Fruit fly (Drosophila melanogaster) whole organism, embryonic: ENCODE results near the gene CG17264.

Source experiments
- Abd-B ChIP-seq: fragments of 200-800 bp; sonication (Bioruptor generic); optimal IDR thresholded peaks from 2 replicates; lab custom pipeline; 2018; ENCODE audit warnings: missing biosample characterization, mild to moderate bottlenecking, missing genetic modification characterization, moderate library complexity
- Ada2b ChIP-seq: fragments of 200-800 bp; sonication (Bioruptor generic); IDR thresholded peaks from 2 replicates; pipeline ENCODE4 v1.3.6; 2022; ENCODE audit warnings: missing biosample characterization, missing genetic modification characterization
- Asciz ChIP-seq: fragments of 200-800 bp; sonication (Bioruptor generic); optimal IDR thresholded peaks from 2 replicates; lab custom pipeline; 2017; ENCODE audit warnings: missing biosample characterization, mild to moderate bottlenecking, missing genetic modification characterization, missing genetic modification reagents
- CG1024 ChIP-seq: fragments of 200-800 bp; sonication (Bioruptor generic); IDR thresholded peaks from 2 replicates; pipeline ENCODE4 v1.3.6; 2022; ENCODE audit warnings: missing biosample characterization, missing genetic modification characterization
- CG10543 ChIP-seq: fragments of 200-800 bp; sonication (Bioruptor generic); optimal IDR thresholded peaks from 3 replicates; lab custom pipeline; 2017; ENCODE audit warnings: missing biosample characterization, mild to moderate bottlenecking, missing genetic modification characterization, moderate library complexity
- CG11560 ChIP-seq: fragments of 200-800 bp; sonication (Bioruptor generic); IDR thresholded peaks from 3 replicates; pipeline ENCODE4 v1.3.6; 2022; ENCODE audit warnings: missing biosample characterization, missing genetic modification characterization
- CG12104 ChIP-seq: fragments of 200-800 bp; sonication (Bioruptor generic); optimal IDR thresholded peaks from 3 replicates; lab custom pipeline; 2016; ENCODE audit warnings: missing biosample characterization, missing genetic modification characterization
- CG13775 ChIP-seq: fragments of 200-800 bp; sonication (Bioruptor generic); optimal IDR thresholded peaks from 3 replicates; lab custom pipeline; 2017; ENCODE audit warnings: missing biosample characterization, mild to moderate bottlenecking, missing genetic modification characterization
- CG1602 ChIP-seq: fragments of 200-800 bp; sonication (Bioruptor generic); optimal IDR thresholded peaks from 3 replicates; lab custom pipeline; 2016; ENCODE audit warnings: missing biosample characterization, missing genetic modification characterization
- CG17912 ChIP-seq: fragments of 200-800 bp; sonication (Bioruptor generic); optimal IDR thresholded peaks from 2 replicates; lab custom pipeline; 2018; ENCODE audit warnings: missing biosample characterization, mild to moderate bottlenecking, missing genetic modification characterization
- CG18476 ChIP-seq: fragments of 200-800 bp; sonication (Bioruptor generic); optimal IDR thresholded peaks from 2 replicates; lab custom pipeline; 2016; ENCODE audit warnings: missing biosample characterization, mild to moderate bottlenecking, missing genetic modification characterization
- CG2120 ChIP-seq: fragments of 200-800 bp; sonication (Bioruptor generic); optimal IDR thresholded peaks from 3 replicates; lab custom pipeline; 2016; ENCODE audit warnings: missing biosample characterization, missing genetic modification characterization
- CG33557 ChIP-seq: fragments of 200-800 bp; sonication (Bioruptor generic); optimal IDR thresholded peaks from 2 replicates; lab custom pipeline; 2019; ENCODE audit warnings: missing biosample characterization, mild to moderate bottlenecking, missing genetic modification characterization, moderate library complexity
- CG34422 ChIP-seq: fragments of 200-800 bp; sonication (Bioruptor generic); IDR thresholded peaks from 3 replicates; pipeline ENCODE4 v1.3.6; 2022; ENCODE audit warnings: missing biosample characterization, missing genetic modification characterization
- CG4617 ChIP-seq: fragments of 200-800 bp; sonication (Bioruptor generic); optimal IDR thresholded peaks from 3 replicates; lab custom pipeline; 2016; ENCODE audit warnings: missing biosample characterization, missing genetic modification characterization, borderline replicate concordance
- CG6854 ChIP-seq: fragments of 200-800 bp; sonication (Bioruptor generic); optimal IDR thresholded peaks from 3 replicates; lab custom pipeline; 2017; ENCODE audit warnings: missing biosample characterization, mild to moderate bottlenecking, missing genetic modification characterization
- CG7745 ChIP-seq: fragments of 200-800 bp; sonication (Bioruptor generic); optimal IDR thresholded peaks from 2 replicates; lab custom pipeline; 2018; ENCODE audit warnings: missing biosample characterization, mild to moderate bottlenecking, missing genetic modification characterization, moderate library complexity
- CG8089 ChIP-seq: fragments of 200-800 bp; sonication (Bioruptor generic); optimal IDR thresholded peaks from 3 replicates; lab custom pipeline; 2016; ENCODE audit warnings: missing biosample characterization, missing genetic modification characterization
- CG8765 ChIP-seq: fragments of 200-800 bp; sonication (Bioruptor generic); IDR thresholded peaks from 2 replicates; pipeline ENCODE4 v1.3.6; 2022; ENCODE audit warnings: missing biosample characterization, missing genetic modification characterization
- Dip2 ChIP-seq: fragments of 200-800 bp; sonication (Bioruptor generic); IDR thresholded peaks from 2 replicates; pipeline ENCODE4 v1.3.6; 2022; ENCODE audit warnings: missing biosample characterization, missing genetic modification characterization
- Ets65A ChIP-seq: fragments of 200-800 bp; sonication (Bioruptor generic); peaks from one replicate; lab custom pipeline; 2016; ENCODE audit warnings: missing biosample characterization, missing genetic modification characterization
- Ets97D ChIP-seq: fragments of 200-800 bp; sonication (Bioruptor generic); optimal IDR thresholded peaks from 3 replicates; lab custom pipeline; 2016; ENCODE audit warnings: missing biosample characterization, missing genetic modification characterization
- Gsc ChIP-seq: fragments of 200-800 bp; sonication (Bioruptor generic); IDR thresholded peaks from 2 replicates; pipeline ENCODE4 v1.3.6; 2022; ENCODE audit warnings: missing biosample characterization, missing genetic modification characterization
- HLHmδ ChIP-seq: fragments of 200-800 bp; sonication (Bioruptor generic); optimal IDR thresholded peaks from 2 replicates; lab custom pipeline; 2018; ENCODE audit warnings: missing biosample characterization, mild to moderate bottlenecking, missing genetic modification characterization, moderate library complexity
- Hand ChIP-seq: fragments of 200-800 bp; sonication (Bioruptor generic); optimal IDR thresholded peaks from 2 replicates; lab custom pipeline; 2017; ENCODE audit warnings: mild to moderate bottlenecking, missing biosample characterization, missing genetic modification reagents, missing genetic modification characterization
- Hmx ChIP-seq: fragments of 200-800 bp; sonication (Bioruptor generic); optimal IDR thresholded peaks from 2 replicates; lab custom pipeline; 2016; ENCODE audit warnings: missing biosample characterization, missing genetic modification characterization
- Hr51 ChIP-seq, 2 experiments: fragments of 200-800 bp; sonication (Bioruptor generic); optimal IDR thresholded peaks; 2 replicates in 1 of 2; 3 replicates in 1 of 2; lab custom pipeline; 2016 to 2018; ENCODE audit warnings: missing biosample characterization in 2 of 2, missing genetic modification characterization in 2 of 2, mild to moderate bottlenecking in 1 of 2, moderate library complexity in 1 of 2
- MBD-R2 ChIP-seq: fragments of 200-800 bp; sonication (Bioruptor generic); IDR thresholded peaks from 2 replicates; pipeline ENCODE4 v1.3.6; 2022; ENCODE audit warnings: missing biosample characterization, missing genetic modification characterization
- NC2α ChIP-seq: fragments of 200-800 bp; sonication (Bioruptor generic); optimal IDR thresholded peaks from 2 replicates; lab custom pipeline; 2016; ENCODE audit warnings: missing biosample characterization, missing genetic modification characterization
- NFAT ChIP-seq: fragments of 200-800 bp; sonication (Bioruptor generic); IDR thresholded peaks from 2 replicates; pipeline ENCODE4 v1.3.6; 2022; ENCODE audit warnings: missing biosample characterization, missing genetic modification characterization
- Opbp ChIP-seq: fragments of 200-800 bp; sonication (Bioruptor generic); IDR thresholded peaks from 3 replicates; pipeline ENCODE4 v1.3.6; 2022; ENCODE audit warnings: missing biosample characterization, missing genetic modification characterization; ENCODE audit not compliant: partially characterized antibody
- Pdp1 ChIP-seq, 2 experiments: fragments of 200-800 bp; sonication (Bioruptor generic); optimal IDR thresholded peaks; 3 replicates each; lab custom pipeline; 2016; ENCODE audit warnings: missing biosample characterization in 2 of 2, missing genetic modification characterization in 2 of 2, mild to moderate bottlenecking in 1 of 2, moderate library complexity in 1 of 2
- Rfx ChIP-seq: fragments of 200-800 bp; sonication (Bioruptor generic); IDR thresholded peaks from 2 replicates; pipeline ENCODE4 v1.3.6; 2022; ENCODE audit warnings: missing biosample characterization, missing genetic modification characterization
- br ChIP-seq: fragments of >200 bp; optimal IDR thresholded peaks from 2 replicates; lab custom pipeline; 2017
- cas ChIP-seq: fragments of 200-800 bp; sonication (Bioruptor generic); IDR thresholded peaks from 2 replicates; pipeline ENCODE4 v1.3.6; 2022; ENCODE audit warnings: missing biosample characterization, missing genetic modification characterization
- corto ChIP-seq: fragments of 200-800 bp; sonication (Bioruptor generic); optimal IDR thresholded peaks from 2 replicates; lab custom pipeline; 2016; ENCODE audit warnings: missing biosample characterization, mild to moderate bottlenecking, missing genetic modification characterization, moderate library complexity
- fd3F ChIP-seq: fragments of 200-800 bp; sonication (Bioruptor generic); optimal IDR thresholded peaks from 2 replicates; lab custom pipeline; 2018; ENCODE audit warnings: missing biosample characterization, mild to moderate bottlenecking, missing genetic modification characterization, moderate library complexity
- fd64A ChIP-seq: fragments of 200-800 bp; sonication (Bioruptor generic); optimal IDR thresholded peaks from 3 replicates; lab custom pipeline; 2018; ENCODE audit warnings: missing biosample characterization, mild to moderate bottlenecking, missing genetic modification characterization
- gem ChIP-seq: fragments of 200-800 bp; sonication (Bioruptor generic); optimal IDR thresholded peaks from 2 replicates; lab custom pipeline; 2019; ENCODE audit warnings: missing biosample characterization, mild to moderate bottlenecking, missing genetic modification characterization, moderate library complexity
- hb ChIP-seq: fragments of 200-800 bp; sonication (Bioruptor generic); IDR thresholded peaks from 3 replicates; pipeline ENCODE4 v1.3.6; 2022; ENCODE audit warnings: missing biosample characterization, missing genetic modification characterization; ENCODE audit not compliant: partially characterized antibody
- hbn ChIP-seq: fragments of 200-800 bp; sonication (Bioruptor generic); IDR thresholded peaks from 2 replicates; pipeline ENCODE4 v1.3.6; 2022; ENCODE audit warnings: missing biosample characterization, missing genetic modification characterization; ENCODE audit not compliant: partially characterized antibody
- ind ChIP-seq: fragments of 200-800 bp; sonication (Bioruptor generic); optimal IDR thresholded peaks from 3 replicates; lab custom pipeline; 2016; ENCODE audit warnings: missing biosample characterization, missing genetic modification characterization
- mam ChIP-seq: fragments of 200-800 bp; sonication (Bioruptor generic); optimal IDR thresholded peaks from 3 replicates; lab custom pipeline; 2016; ENCODE audit warnings: missing biosample characterization, missing genetic modification characterization
- otp ChIP-seq: fragments of 200-800 bp; sonication (Bioruptor generic); IDR thresholded peaks from 3 replicates; pipeline ENCODE4, ENCODE4 v1.3.6; 2022; ENCODE audit warnings: missing biosample characterization, missing genetic modification characterization
- slbo ChIP-seq: fragments of 200-800 bp; sonication (Bioruptor generic); IDR thresholded peaks from 2 replicates; pipeline ENCODE4 v1.3.6; 2022; ENCODE audit warnings: missing biosample characterization, missing genetic modification characterization
- trh ChIP-seq: fragments of 200-800 bp; sonication (Bioruptor generic); optimal IDR thresholded peaks from 2 replicates; lab custom pipeline; 2016; ENCODE audit warnings: missing biosample characterization, missing genetic modification characterization
- unc-4 ChIP-seq: fragments of 200-800 bp; sonication (Bioruptor generic); IDR thresholded peaks from 2 replicates; pipeline ENCODE4 v1.3.6; 2022; ENCODE audit warnings: missing biosample characterization, missing genetic modification characterization; ENCODE audit not compliant: partially characterized antibody
- wdn ChIP-seq: fragments of 200-800 bp; sonication (Bioruptor generic); IDR thresholded peaks from 2 replicates; pipeline ENCODE4 v1.3.6; 2022; ENCODE audit warnings: missing biosample characterization, missing genetic modification characterization
- yki ChIP-seq: fragments of >200 bp; optimal IDR thresholded peaks from 3 replicates; lab custom pipeline; 2018
- zen2 ChIP-seq: fragments of 200-800 bp; sonication (Bioruptor generic); IDR thresholded peaks from 3 replicates; pipeline ENCODE4 v1.3.6; 2022; ENCODE audit warnings: missing biosample characterization, missing genetic modification characterization; ENCODE audit not compliant: partially characterized antibody

Gene CG17264

dm6 chr2L:3037153-3037579 lies 18.9 kb downstream of the CG17264 start, which contains the start of the genes CG17260 and SerRS (continued):
- TF ChIP-seq slbo (peak; percentile 97), hb (no peak), trh (GFP tag; lab: Kevin White, UChicago) (peak; percentile 67)

DNA sequence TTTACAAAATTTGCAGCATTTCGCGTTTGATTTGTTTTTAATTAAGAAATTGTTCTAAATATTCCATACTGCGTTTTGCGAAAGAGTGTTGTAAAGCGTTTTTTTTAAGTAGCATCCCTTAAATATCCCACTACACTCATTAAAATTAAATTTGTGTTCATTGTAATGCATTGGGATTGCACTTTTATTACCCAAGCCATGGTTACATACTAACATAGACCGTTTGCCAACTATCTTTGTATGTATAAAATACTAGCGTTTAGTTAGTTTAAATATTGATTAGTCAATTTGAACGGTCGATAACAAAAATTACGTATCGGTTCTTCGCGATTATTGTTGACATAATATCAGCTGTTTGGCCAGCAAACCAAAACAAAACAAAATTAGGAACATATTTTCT lies 21.5 kb downstream of the CG17264 start, which contains the start of the genes cnir and CG17221:
Gene cnir (minus strand): TSS at position 39 of the 400 bp plus-strand sequence.
Gene CG17221 (plus strand): TSS at position 203 of the 400 bp plus-strand sequence.
- peak; percentile 68 for TF ChIP-seq Rfx (GFP tag; lab: Robert Waterston, UW)
- TF ChIP-seq CG4617 (GFP tag; lab: Kevin White, UChicago): peak; percentile 88
- TF ChIP-seq CG2120 (GFP tag; lab: Kevin White, UChicago): peak; percentile 87
- TF ChIP-seq Ets65A (GFP tag; lab: Kevin White, UChicago): peak; percentile 88
- no peak for TF ChIP-seq cas
- no peak for TF ChIP-seq CG1024 (GFP tag; lab: Robert Waterston, UW)
- TF ChIP-seq NFAT (GFP tag; lab: Robert Waterston, UW): peak; percentile 47; the same call in 1 of the 2 replicates
- peak; percentile 71 to 90 for TF ChIP-seq Pdp1 (GFP tag; optimal IDR thresholded peaks at IDR 0.05; lab: Kevin White, UChicago)
- no peak for TF ChIP-seq wdn (GFP tag; lab: Robert Waterston, UW)
- TF ChIP-seq mam: peak; percentile 77
- peak; percentile 58 for TF ChIP-seq CG13775
- peak; percentile 60 to 66 for TF ChIP-seq Hr51 (GFP tag; optimal IDR thresholded peaks at IDR 0.05; lab: Kevin White, UChicago)
- peak; percentile 28; the same call in 1 of the 3 replicates for TF ChIP-seq otp
- TF ChIP-seq Hmx: peak; percentile 52
- TF ChIP-seq Ets97D (GFP tag; lab: Kevin White, UChicago): peak; percentile 75
- no peak for TF ChIP-seq yki (lab: Kevin White, UChicago)
- TF ChIP-seq Hand (GFP tag; lab: Kevin White, UChicago): peak; percentile 4
- TF ChIP-seq MBD-R2 (GFP tag; lab: Robert Waterston, UW): peak; percentile 65
- TF ChIP-seq CG34422 (GFP tag; lab: Robert Waterston, UW): peak; percentile 56; the same call in 1 of the 3 replicates
- peak; percentile 58 for TF ChIP-seq fd3F (GFP tag; lab: Kevin White, UChicago)
- no peak for TF ChIP-seq Dip2 (GFP tag; lab: Robert Waterston, UW)
- TF ChIP-seq Ada2b (GFP tag; lab: Robert Waterston, UW): no peak
- TF ChIP-seq CG7745: peak; percentile 48
- TF ChIP-seq CG12104 (GFP tag; lab: Kevin White, UChicago): peak; percentile 39
- TF ChIP-seq NC2α (GFP tag; lab: Kevin White, UChicago): peak; percentile 38
- TF ChIP-seq Gsc (GFP tag; lab: Robert Waterston, UW): no peak
- no peak for TF ChIP-seq Asciz (GFP tag; lab: Kevin White, UChicago)
- peak; percentile 82 for TF ChIP-seq CG18476 (GFP tag; lab: Kevin White, UChicago)
- TF ChIP-seq corto (GFP tag; lab: Kevin White, UChicago): no peak
- no peak for TF ChIP-seq Opbp
- TF ChIP-seq zen2: no peak; the same call in 2 of the 3 replicates
- peak; percentile 1 for TF ChIP-seq CG17912 (GFP tag; lab: Kevin White, UChicago)
- TF ChIP-seq CG1602 (GFP tag; lab: Kevin White, UChicago): peak; percentile 40
- TF ChIP-seq CG8089 (GFP tag; lab: Kevin White, UChicago): peak; percentile 41
- peak; percentile 73 for TF ChIP-seq ind
- TF ChIP-seq unc-4: peak; percentile 67; the same call in 1 of the 2 replicates
- no peak for TF ChIP-seq fd64A (GFP tag; lab: Kevin White, UChicago)
- TF ChIP-seq Abd-B (GFP tag; lab: Kevin White, UChicago): peak; percentile 64
- no peak for TF ChIP-seq CG11560 (tag; lab: Robert Waterston, UW)
- no peak for TF ChIP-seq HLHmδ (GFP tag; lab: Kevin White, UChicago)
- TF ChIP-seq CG6854: no peak
- peak; percentile 62; the same call in 1 of the 2 replicates for TF ChIP-seq hbn (GFP tag; lab: Robert Waterston, UW)
- peak; percentile 71 for TF ChIP-seq CG10543 (GFP tag; lab: Kevin White, UChicago)
- no peak for TF ChIP-seq br
- TF ChIP-seq CG8765 (GFP tag; lab: Robert Waterston, UW): no peak
- peak; percentile 73 for TF ChIP-seq gem (tag; lab: Kevin White, UChicago)
- peak; percentile 18 for TF ChIP-seq CG33557
